Worm (Caenorhabditis elegans) whole organism, L4 larva: ENCODE measurements around the gene ugt-15.

Experiments
- R02D3.7 ChIP-seq: fragments of 150-350 bp; sonication (generic microtip); optimal IDR thresholded peaks from 3 replicates; lab custom pipeline; 2014; ENCODE audit warnings: missing biosample characterization, missing genetic modification characterization
- ama-1 ChIP-seq: fragments of 150-350 bp; optimal IDR thresholded peaks from 2 replicates; lab custom pipeline; 2014; ENCODE audit warnings: inconsistent platforms, mixed read lengths
- lsy-2 ChIP-seq, 2 experiments: fragments of 150-350 bp in 1 of 2; sonication (generic microtip) in 1 of 2; optimal IDR thresholded peaks; 2 replicates each; lab custom pipeline; 2014 to 2017; ENCODE audit warnings: missing biosample characterization in 2 of 2, missing genetic modification characterization in 2 of 2
- unc-62 ChIP-seq, 3 experiments: fragments of 150-350 bp in 1 of 3; sonication (generic microtip); optimal IDR thresholded peaks in 2 of 3; peaks in 1 of 3; 1 replicate in 1 of 3; 2 replicates in 2 of 3; lab custom pipeline; 2014 to 2017; ENCODE audit warnings: missing biosample characterization in 3 of 3, missing genetic modification characterization in 3 of 3, missing genetic modification reagents in 3 of 3, missing genotype in 1 of 3
- zag-1 ChIP-seq: fragments of 150-350 bp; optimal IDR thresholded peaks from 2 replicates; lab custom pipeline; 2014; ENCODE audit warnings: missing biosample characterization, missing genetic modification characterization

DNA sequence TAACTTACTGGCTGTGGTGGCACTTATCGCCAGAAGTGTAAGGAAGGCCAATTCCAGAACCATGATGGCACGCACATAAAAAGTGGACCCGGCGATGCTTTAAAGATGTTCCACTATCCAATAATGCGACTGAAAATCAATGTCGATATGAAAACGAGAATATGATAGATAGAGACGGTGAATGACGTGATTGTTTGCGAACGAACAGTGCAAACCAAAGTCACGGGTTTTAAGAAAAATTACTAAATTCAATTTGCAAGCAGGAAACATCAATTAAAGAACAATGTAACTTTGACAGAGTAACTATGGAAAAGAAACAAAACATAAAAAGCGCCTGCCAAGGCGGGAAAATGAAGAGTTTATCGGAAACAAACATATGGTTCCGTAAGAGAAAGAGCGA lies 22.4 kb downstream of the ugt-15 start, which contains the start of gene C44H9.5:
- TF ChIP-seq R02D3.7 (tag; lab: Kevin White, UChicago) = no peak
- no peak for TF ChIP-seq lsy-2 (tag; optimal IDR thresholded peaks at IDR 0.05; lab: Kevin White, UChicago)
- peak in 1 of 2 experiments; percentile 19 for TF ChIP-seq unc-62 (GFP tag; optimal IDR thresholded peaks at IDR 0.05 in 1 of 2; lab: Kevin White, UChicago)
- no peak for TF ChIP-seq unc-62 (tag; optimal IDR thresholded peaks at IDR 0.05; lab: Kevin White, UChicago)
- no peak for TF ChIP-seq ama-1 (lab: Kevin White, UChicago)
- no peak for TF ChIP-seq zag-1 (tag; lab: Kevin White, UChicago)
